Fruit fly (Drosophila melanogaster): ENCODE results near the gene Hs2st.

DNA sequence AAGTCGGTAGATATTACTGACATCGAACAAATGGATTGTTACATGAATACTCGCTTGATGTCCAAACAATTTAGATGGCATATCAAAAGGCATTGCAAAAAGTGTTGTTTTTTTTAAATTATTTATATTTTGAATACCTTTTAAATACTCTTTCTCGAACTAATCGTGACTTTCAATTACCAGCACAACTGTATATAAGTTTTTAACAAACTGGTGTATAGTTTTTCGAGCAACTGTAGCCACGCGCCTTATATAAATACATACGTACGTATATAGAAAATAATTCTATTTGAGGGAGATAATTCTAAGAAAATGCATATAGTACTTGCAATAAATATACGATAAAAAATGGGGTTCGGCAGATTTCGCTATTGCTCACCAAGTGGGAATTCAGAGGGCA, 4.3 kb downstream of the Hs2st start:
- TF ChIP-seq psq (optimal IDR thresholded peaks at IDR 0.05) (no peak), CG8478 (optimal IDR thresholded peaks at IDR 0.05) (no peak), Dll (optimal IDR thresholded peaks at IDR 0.05) (no peak), EcR (GFP tag; optimal IDR thresholded peaks at IDR 0.05) (no peak)

All from whole organism.